Fruit fly (Drosophila melanogaster): Measurements from ENCODE around the gene m.
A peak's percentile ranks its signal among the peaks of the same experiment; 100 is the strongest.

m gene

dm6 chrX:11812828-11813227 lies 58.8 kb downstream of the m start (continued):
- peak; percentile 9 for TF ChIP-seq CG15514 (GFP tag; optimal IDR thresholded peaks at IDR 0.05)
- no peak for TF ChIP-seq p53 (GFP tag; optimal IDR thresholded peaks at IDR 0.05)
- TF ChIP-seq CG2199 (GFP tag; IDR thresholded peaks at IDR 0.05), result no peak
- TF ChIP-seq Asciz (GFP tag; optimal IDR thresholded peaks at IDR 0.05), result no peak
- peak; percentile 21 for TF ChIP-seq Hmr (GFP tag; optimal IDR thresholded peaks at IDR 0.05)
- TF ChIP-seq Opbp (GFP tag; IDR thresholded peaks at IDR 0.05; ENCODE audit: partially characterized antibody), result no peak
- TF ChIP-seq CG12769 (tag; optimal IDR thresholded peaks at IDR 0.05), result peak; percentile 24
- no peak for TF ChIP-seq dmrt99B (tag; optimal IDR thresholded peaks at IDR 0.05)
- TF ChIP-seq lab (GFP tag; optimal IDR thresholded peaks at IDR 0.05), result peak; percentile 52
- TF ChIP-seq CG18599 (GFP tag; optimal IDR thresholded peaks at IDR 0.05), result peak; percentile 52
- TF ChIP-seq CG3281 (GFP tag; optimal IDR thresholded peaks at IDR 0.05), result peak; percentile 30
- no peak for TF ChIP-seq CG17612 (GFP tag; IDR thresholded peaks at IDR 0.05)
- TF ChIP-seq CG10321 (GFP tag; IDR thresholded peaks at IDR 0.05), result no peak
- TF ChIP-seq pfk (GFP tag; optimal IDR thresholded peaks at IDR 0.05), result peak; percentile 5
- TF ChIP-seq CG1233 (GFP tag; optimal IDR thresholded peaks at IDR 0.05), result no peak
- no peak for TF ChIP-seq sug (tag; optimal IDR thresholded peaks at IDR 0.05)
- TF ChIP-seq ATbp (GFP tag; optimal IDR thresholded peaks at IDR 0.05), result peak; percentile 25
- TF ChIP-seq CG8290 (GFP tag; optimal IDR thresholded peaks at IDR 0.05), result no peak
- no peak for TF ChIP-seq CG8290 (tag; optimal IDR thresholded peaks at IDR 0.05)
- TF ChIP-seq CG2120 (GFP tag; optimal IDR thresholded peaks at IDR 0.05), result no peak
- no peak for TF ChIP-seq Kr (GFP tag; optimal IDR thresholded peaks at IDR 0.05)
- no peak for TF ChIP-seq crp (GFP tag; optimal IDR thresholded peaks at IDR 0.05)
- no peak for TF ChIP-seq lov (optimal IDR thresholded peaks at IDR 0.05)
- TF ChIP-seq lov (GFP tag; IDR thresholded peaks at IDR 0.05), result no peak
- TF ChIP-seq CG8388 (GFP tag; optimal IDR thresholded peaks at IDR 0.05), result no peak
- TF ChIP-seq Fer1 (GFP tag; optimal IDR thresholded peaks at IDR 0.05), result peak; percentile 55

dm6 chrX:11813721-11814161 lies 59.7 kb downstream of the m start:
- TF ChIP-seq Hr78 (GFP tag; optimal IDR thresholded peaks at IDR 0.05), result peak in 1 of 2 experiments; percentile 48
- peak; percentile 29 for TF ChIP-seq CG34376 (GFP tag; optimal IDR thresholded peaks at IDR 0.05)
- TF ChIP-seq cwo (GFP tag; optimal IDR thresholded peaks at IDR 0.05), result peak; percentile 85
- TF ChIP-seq Lhr (GFP tag; optimal IDR thresholded peaks at IDR 0.05), result no peak
- 0 out of 4 replicates have a peak, but pooled peaks have one; percentile 33 for TF ChIP-seq chinmo (GFP tag; IDR thresholded peaks at IDR 0.05; ENCODE audit: partially characterized antibody)
- peak; percentile 71 for TF ChIP-seq Nf-YB (GFP tag; optimal IDR thresholded peaks at IDR 0.05)
- TF ChIP-seq grn (GFP tag; optimal IDR thresholded peaks at IDR 0.05), result peak; percentile 42
- TF ChIP-seq sug (tag; optimal IDR thresholded peaks at IDR 0.05), result peak; percentile 54
- TF ChIP-seq Nf-YC (tag; optimal IDR thresholded peaks at IDR 0.05), result peak; percentile 72
- peak in 1 of 2 experiments; percentile 6 for TF ChIP-seq eve (GFP tag; optimal IDR thresholded peaks at IDR 0.05)
- TF ChIP-seq exex (tag; optimal IDR thresholded peaks at IDR 0.05), result peak; percentile 78
- no peak for TF ChIP-seq bab2 (GFP tag; optimal IDR thresholded peaks at IDR 0.05)
- peak; percentile 1 for TF ChIP-seq lab (GFP tag; optimal IDR thresholded peaks at IDR 0.05)
- peak; percentile 11 for TF ChIP-seq Hey (tag; optimal IDR thresholded peaks at IDR 0.05)
- no peak for TF ChIP-seq kni (GFP tag; optimal IDR thresholded peaks at IDR 0.05)
